Worm (Caenorhabditis elegans) whole organism, L1 larva: ENCODE data around the gene srh-146.

ENCODE experiments used
- C34B4.2 ChIP-seq: sonication (generic microtip); optimal IDR thresholded peaks from 2 replicates; lab custom pipeline; 2017; ENCODE audit warnings: mild to moderate bottlenecking, missing genetic modification characterization, missing compliant biosample characterization
- elt-2 ChIP-seq: sonication (generic microtip); optimal IDR thresholded peaks from 2 replicates; lab custom pipeline; 2016; ENCODE audit warnings: missing genetic modification characterization, mild to moderate bottlenecking, inconsistent platforms, missing compliant biosample characterization, missing genetic modification reagents
- fkh-10 ChIP-seq: sonication (generic microtip); optimal IDR thresholded peaks from 2 replicates; lab custom pipeline; 2017; ENCODE audit warnings: missing biosample characterization, missing genetic modification reagents, missing genetic modification characterization
- fos-1 ChIP-seq: fragments of 150-350 bp; optimal IDR thresholded peaks from 2 replicates; lab custom pipeline; 2014; ENCODE audit warnings: missing biosample characterization, missing genetic modification characterization
- lsy-2 ChIP-seq, 2 experiments: fragments of 150-350 bp; optimal IDR thresholded peaks; 2 replicates each; lab custom pipeline; 2014; ENCODE audit warnings: missing biosample characterization in 2 of 2, missing genetic modification characterization in 2 of 2
- mdl-1 ChIP-seq, 2 experiments: fragments of 150-350 bp; optimal IDR thresholded peaks; 2 replicates each; lab custom pipeline; 2014 to 2017; ENCODE audit warnings: missing biosample characterization in 2 of 2, missing genetic modification characterization in 2 of 2, inconsistent platforms in 1 of 2
- nhr-11 ChIP-seq: fragments of 150-350 bp; optimal IDR thresholded peaks from 2 replicates; lab custom pipeline; 2014; ENCODE audit warnings: missing biosample characterization, missing genetic modification characterization
- nhr-28 ChIP-seq: fragments of 150-350 bp; optimal IDR thresholded peaks from 2 replicates; lab custom pipeline; 2014; ENCODE audit warnings: missing biosample characterization, missing genetic modification characterization
- nhr-76 ChIP-seq: sonication (generic microtip); optimal IDR thresholded peaks from 2 replicates; lab custom pipeline; 2017; ENCODE audit warnings: missing biosample characterization, missing genetic modification characterization
- nhr-84 ChIP-seq: sonication (generic microtip); optimal IDR thresholded peaks from 2 replicates; lab custom pipeline; 2017; ENCODE audit warnings: missing biosample characterization, missing genetic modification characterization
- nhr-90 ChIP-seq: sonication (generic microtip); optimal IDR thresholded peaks from 2 replicates; lab custom pipeline; 2016; ENCODE audit warnings: mild to moderate bottlenecking, missing genetic modification characterization, missing compliant biosample characterization; ENCODE audit not compliant: poor library complexity
- sox-4 ChIP-seq: sonication (generic microtip); optimal IDR thresholded peaks from 2 replicates; lab custom pipeline; 2016; ENCODE audit warnings: missing genetic modification characterization, missing compliant biosample characterization
- unc-98 ChIP-seq: fragments of 200-800 bp; sonication (Bioruptor generic); IDR thresholded peaks from 2 replicates; pipeline ENCODE4 v1.3.6; 2022; ENCODE audit warnings: missing genetic modification characterization, missing compliant biosample characterization
- zag-1 ChIP-seq: fragments of 150-350 bp; optimal IDR thresholded peaks from 2 replicates; lab custom pipeline; 2014; ENCODE audit warnings: missing biosample characterization, missing genetic modification characterization

DNA sequence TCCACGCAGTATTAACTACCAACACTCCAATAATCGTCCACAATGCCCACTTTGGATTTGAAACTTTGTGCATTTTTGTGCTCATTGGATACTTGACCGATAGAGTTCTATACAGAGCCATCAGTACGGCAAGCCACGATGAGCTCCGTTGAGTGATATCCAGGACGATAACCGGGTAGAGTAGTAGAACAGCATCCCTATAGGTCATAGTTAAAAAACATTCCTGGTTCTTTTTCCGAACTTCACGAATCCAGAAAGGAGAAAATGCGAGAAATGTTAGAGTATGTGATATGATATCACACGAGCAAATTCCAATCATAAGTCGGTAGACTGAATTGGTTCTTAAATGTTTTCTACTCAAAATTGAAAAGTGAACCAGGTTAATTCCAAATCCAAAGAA, 25.8 kb upstream of the srh-146 start:
- TF ChIP-seq elt-2 (tag; lab: Kevin White, UChicago): no peak
- TF ChIP-seq mdl-1 (tag; optimal IDR thresholded peaks at IDR 0.05; lab: Kevin White, UChicago): no peak
- no peak for TF ChIP-seq zag-1 (tag; lab: Kevin White, UChicago)
- TF ChIP-seq fkh-10 (GFP tag; lab: Kevin White, UChicago): no peak
- TF ChIP-seq sox-4: no peak
- no peak for TF ChIP-seq nhr-84
- no peak for TF ChIP-seq lsy-2 (tag; optimal IDR thresholded peaks at IDR 0.05; lab: Kevin White, UChicago)
- no peak for TF ChIP-seq C34B4.2 (tag; lab: Kevin White, UChicago)
- no peak for TF ChIP-seq unc-98
- no peak for TF ChIP-seq nhr-76 (tag; lab: Kevin White, UChicago)
- no peak for TF ChIP-seq nhr-11 (tag; lab: Kevin White, UChicago)
- TF ChIP-seq fos-1 (tag; lab: Kevin White, UChicago): no peak
- no peak for TF ChIP-seq nhr-90
- TF ChIP-seq nhr-28: no peak
